Worm (Caenorhabditis elegans) whole organism, L4/young adult: ENCODE data around the gene irg-4.

ENCODE experiments used
- W03F9.2 ChIP-seq: fragments of 150-350 bp; optimal IDR thresholded peaks from 2 replicates; lab custom pipeline; 2014; ENCODE audit warnings: missing biosample characterization, missing genetic modification characterization
- him-1 ChIP-seq: sonication (generic microtip); optimal IDR thresholded peaks from 2 replicates; lab custom pipeline; 2016; ENCODE audit warnings: missing genotype, missing genetic modification reagents, missing genetic modification characterization, missing compliant biosample characterization

ce11 chrIV:12398437-12398836, 37.2 kb upstream of the irg-4 start, which contains the start of gene acs-20:
- TF ChIP-seq him-1 (tag; lab: Kevin White, UChicago) = no peak
- no peak for TF ChIP-seq W03F9.2 (tag; lab: Kevin White, UChicago)
